Fruit fly (Drosophila melanogaster) S2 (cell line): ENCODE results near the gene CG5050.

Experiments
- CG8478 ChIP-seq: fragments of >200 bp; optimal IDR thresholded peaks from 2 replicates; lab custom pipeline; 2018
- CTCF ChIP-seq, 2 experiments: fragments of >200 bp; optimal IDR thresholded peaks; 2 replicates each; lab custom pipeline; 2018

DNA sequence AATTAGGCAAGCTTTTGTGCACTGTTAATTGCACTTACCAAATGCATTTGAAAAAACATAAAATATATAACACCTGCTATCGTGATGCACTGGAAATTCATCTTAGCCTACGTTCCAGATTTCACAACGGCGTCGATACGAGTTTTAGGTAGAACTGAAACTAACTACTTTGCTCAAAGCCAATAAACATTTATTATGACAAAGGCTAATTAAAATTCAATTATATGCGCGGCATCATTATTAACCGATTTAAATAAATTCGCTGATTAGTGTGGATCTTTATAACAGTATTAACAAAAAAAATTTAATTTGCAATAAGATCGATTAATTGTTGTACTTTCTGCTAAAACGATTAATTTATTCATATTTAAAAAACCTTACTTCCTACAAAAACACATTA is 16.2 kb upstream of the CG5050 start, which contains the start of gene CG33928:
- TF ChIP-seq CG8478 (no peak), CTCF (optimal IDR thresholded peaks at IDR 0.05; lab: Kevin White, UChicago) (no peak)
